Worm (Caenorhabditis elegans) whole organism, mixed stage, embryonic: ENCODE results near the gene npr-35.

Source experiments
- elt-1 ChIP-seq: sonication (generic microtip); optimal IDR thresholded peaks from 2 replicates; lab custom pipeline; 2017; ENCODE audit warnings: missing genetic modification characterization, mild to moderate bottlenecking, missing compliant biosample characterization, antibody characterized with exemption, moderate library complexity, borderline replicate concordance; ENCODE audit not compliant: insufficient read depth
- ham-2 ChIP-seq: fragments of 200-800 bp; sonication (Bioruptor generic); optimal IDR thresholded peaks from 2 replicates; lab custom pipeline; 2018; ENCODE audit warnings: mild to moderate bottlenecking, missing genetic modification characterization, missing compliant biosample characterization
- lsy-2 ChIP-seq: fragments of 150-350 bp; optimal IDR thresholded peaks from 2 replicates; lab custom pipeline; 2014; ENCODE audit warnings: missing biosample characterization, missing genetic modification characterization
- mls-2 ChIP-seq: sonication (generic microtip); optimal IDR thresholded peaks from 2 replicates; lab custom pipeline; 2016; ENCODE audit warnings: mild to moderate bottlenecking, missing genetic modification characterization, moderate library complexity, missing compliant biosample characterization
- pha-4 ChIP-seq: fragments of 150-350 bp; optimal IDR thresholded peaks from 2 replicates; lab custom pipeline; 2018; ENCODE audit warnings: missing biosample characterization, missing genetic modification reagents, missing genetic modification characterization
- sem-2 ChIP-seq: fragments of 200-800 bp; sonication (Bioruptor generic); optimal IDR thresholded peaks from 2 replicates; lab custom pipeline; 2018; ENCODE audit warnings: mild to moderate bottlenecking, missing genetic modification characterization, missing compliant biosample characterization
- unc-39 ChIP-seq: fragments of 150-350 bp; optimal IDR thresholded peaks from 2 replicates; lab custom pipeline; 2014; ENCODE audit warnings: missing biosample characterization, missing genetic modification characterization
- unc-62 ChIP-seq: fragments of 150-350 bp; optimal IDR thresholded peaks from 2 replicates; lab custom pipeline; 2014; ENCODE audit warnings: missing biosample characterization, missing genetic modification reagents, missing genetic modification characterization
- ztf-11 ChIP-seq: fragments of 150-350 bp; optimal IDR thresholded peaks from 2 replicates; lab custom pipeline; 2014; ENCODE audit warnings: missing biosample characterization, missing genetic modification characterization

DNA sequence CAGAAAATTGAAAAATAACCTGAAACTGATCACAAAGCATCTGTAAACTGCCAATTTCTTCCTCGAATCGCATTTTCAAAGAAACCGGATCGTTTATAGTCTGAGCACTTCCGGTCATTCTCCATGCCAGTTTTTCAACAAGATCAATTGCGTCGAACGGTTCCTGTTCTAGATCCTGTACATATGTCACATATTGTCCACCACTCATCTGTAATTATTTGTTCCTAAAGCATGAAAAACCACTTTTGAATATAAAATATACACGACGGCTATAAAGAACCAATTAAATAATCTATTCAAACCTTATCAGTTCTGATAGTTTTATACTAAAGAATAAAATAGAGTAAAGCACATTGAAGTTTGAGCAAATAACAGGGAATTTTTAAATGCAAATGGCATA is 38.7 kb downstream of the npr-35 start, which contains the start of gene sec-10:
- TF ChIP-seq unc-39 (tag; lab: Kevin White, UChicago) (no peak), mls-2 (tag; lab: Kevin White, UChicago) (no peak), pha-4 (no peak), sem-2 (GFP tag; lab: Kevin White, UChicago) (no peak), elt-1 (tag; lab: Kevin White, UChicago) (no peak), ham-2 (GFP tag; lab: Kevin White, UChicago) (no peak), unc-62 (GFP tag; lab: Kevin White, UChicago) (no peak), lsy-2 (tag; lab: Kevin White, UChicago) (no peak), ztf-11 (tag; lab: Kevin White, UChicago) (no peak)
